Fruit fly (Drosophila melanogaster): ENCODE measurements around the gene CG13887.

CG13887 gene

dm6 chr3L:871713-872112 is 34.1 kb downstream of the CG13887 start, which contains the start of gene Usp10 (continued):
- TF ChIP-seq MBD-R2 (GFP tag; IDR thresholded peaks at IDR 0.05) (peak; percentile 82), lilli (GFP tag; optimal IDR thresholded peaks at IDR 0.05) (no peak), CG6854 (GFP tag; optimal IDR thresholded peaks at IDR 0.05) (no peak), grau (tag; optimal IDR thresholded peaks at IDR 0.05) (no peak), CG14441 (GFP tag; IDR thresholded peaks at IDR 0.05) (no peak), ATbp (GFP tag; optimal IDR thresholded peaks at IDR 0.05) (no peak), CG2678 (tag; optimal IDR thresholded peaks at IDR 0.05) (no peak), CG7372 (GFP tag; IDR thresholded peaks at IDR 0.05) (no peak), CG33213 (GFP tag; optimal IDR thresholded peaks at IDR 0.05) (no peak), CG10366 (GFP tag; IDR thresholded peaks at IDR 0.05) (no peak), TFAM (GFP tag; optimal IDR thresholded peaks at IDR 0.05) (no peak), CG13894 (tag; optimal IDR thresholded peaks at IDR 0.05) (no peak), Dad (GFP tag; optimal IDR thresholded peaks at IDR 0.05) (no peak), lmd (GFP tag; IDR thresholded peaks at IDR 0.05) (no peak), gro (GFP tag; optimal IDR thresholded peaks at IDR 0.05) (no peak), CG11695 (GFP tag; IDR thresholded peaks at IDR 0.05) (no peak), trh (GFP tag; optimal IDR thresholded peaks at IDR 0.05) (no peak), CG8944 (GFP tag; optimal IDR thresholded peaks at IDR 0.05) (no peak), Sin3A (optimal IDR thresholded peaks at IDR 0.05) (peak; percentile 56), Hey (tag; optimal IDR thresholded peaks at IDR 0.05) (no peak), CG2120 (GFP tag; optimal IDR thresholded peaks at IDR 0.05) (peak; percentile 4), crol (GFP tag; IDR thresholded peaks at IDR 0.05) (no peak), CG15073 (GFP tag; optimal IDR thresholded peaks at IDR 0.05) (no peak), Rx (GFP tag; IDR thresholded peaks at IDR 0.05) (no peak), Side (GFP tag; optimal IDR thresholded peaks at IDR 0.05) (no peak), hth (optimal IDR thresholded peaks at IDR 0.05) (no peak), pita (GFP tag; optimal IDR thresholded peaks at IDR 0.05) (no peak), stwl (tag; optimal IDR thresholded peaks at IDR 0.05) (peak; percentile 46), Atf3 (GFP tag; optimal IDR thresholded peaks at IDR 0.05) (no peak), psq (GFP tag; optimal IDR thresholded peaks at IDR 0.05) (no peak), D19A (tag; optimal IDR thresholded peaks at IDR 0.05) (no peak), CG8388 (GFP tag; optimal IDR thresholded peaks at IDR 0.05) (no peak), CG14860 (GFP tag; IDR thresholded peaks at IDR 0.05; ENCODE audit: partially characterized antibody) (peak; percentile 47; the same call in 1 of the 3 replicates), CG14014 (GFP tag; IDR thresholded peaks at IDR 0.05) (no peak), Hr39 (optimal IDR thresholded peaks at IDR 0.05) (no peak), CG11398 (GFP tag; optimal IDR thresholded peaks at IDR 0.05) (no peak), tin (GFP tag; optimal IDR thresholded peaks at IDR 0.05) (no peak), Dip2 (GFP tag; IDR thresholded peaks at IDR 0.05) (no peak), CG9876 (GFP tag; optimal IDR thresholded peaks at IDR 0.05) (no peak), gsb-n (tag; optimal IDR thresholded peaks at IDR 0.05) (no peak), Dbx (GFP tag; IDR thresholded peaks at IDR 0.05) (no peak), CG17359 (tag; optimal IDR thresholded peaks at IDR 0.05) (no peak), Ets97D (GFP tag; optimal IDR thresholded peaks at IDR 0.05) (peak; percentile 61), CG15011 (GFP tag; optimal IDR thresholded peaks at IDR 0.05) (no peak), CG11456 (GFP tag; IDR thresholded peaks at IDR 0.05) (no peak), Nf-YC (tag; optimal IDR thresholded peaks at IDR 0.05) (no peak), sug (tag; optimal IDR thresholded peaks at IDR 0.05) (peak; percentile 15), CG12104 (GFP tag; optimal IDR thresholded peaks at IDR 0.05) (no peak), CG6689 (GFP tag; IDR thresholded peaks at IDR 0.05) (no peak), Optix (GFP tag; IDR thresholded peaks at IDR 0.05) (no peak), CG3281 (GFP tag; optimal IDR thresholded peaks at IDR 0.05) (no peak), CG11696 (GFP tag; IDR thresholded peaks at IDR 0.05) (0 out of 2 replicates have a peak, but pooled peaks have one; percentile 8), ERR (GFP tag; optimal IDR thresholded peaks at IDR 0.05) (no peak), CG8290 (GFP tag; optimal IDR thresholded peaks at IDR 0.05) (no peak), CG8290 (tag; optimal IDR thresholded peaks at IDR 0.05) (peak in 1 of 2 experiments; percentile 47)
